Worm (Caenorhabditis elegans) whole organism, L1 larva: ENCODE results near the gene C03H5.9.

ENCODE experiments used
- C16A3.4 ChIP-seq: fragments of 150-350 bp; optimal IDR thresholded peaks from 2 replicates; lab custom pipeline; 2014; ENCODE audit warnings: missing biosample characterization, missing genetic modification characterization
- F16B12.6 ChIP-seq: fragments of 150-350 bp; optimal IDR thresholded peaks from 2 replicates; lab custom pipeline; 2014; ENCODE audit warnings: missing biosample characterization, missing genetic modification characterization
- aha-1 ChIP-seq: fragments of 150-350 bp; optimal IDR thresholded peaks from 2 replicates; lab custom pipeline; 2014; ENCODE audit warnings: missing biosample characterization, missing genetic modification characterization
- aly-2 ChIP-seq: fragments of 150-350 bp; optimal IDR thresholded peaks from 2 replicates; lab custom pipeline; 2014; ENCODE audit warnings: missing biosample characterization, missing genetic modification characterization
- blmp-1 ChIP-seq: fragments of 150-350 bp; optimal IDR thresholded peaks from 2 replicates; lab custom pipeline; 2014; ENCODE audit warnings: missing biosample characterization, missing genetic modification characterization
- ceh-63 ChIP-seq: fragments of 200-800 bp; sonication (Bioruptor generic); optimal IDR thresholded peaks from 2 replicates; lab custom pipeline; 2018; ENCODE audit warnings: mild to moderate bottlenecking, missing genetic modification characterization, missing compliant biosample characterization
- ceh-8 ChIP-seq: fragments of 200-800 bp; sonication (Bioruptor generic); optimal IDR thresholded peaks from 2 replicates; lab custom pipeline; 2018; ENCODE audit warnings: mild to moderate bottlenecking, missing genetic modification characterization, moderate library complexity, missing compliant biosample characterization
- ceh-82 ChIP-seq, 3 experiments: fragments of 150-350 bp in 1 of 3; sonication (generic microtip) in 2 of 3; optimal IDR thresholded peaks; 2 replicates each; lab custom pipeline; 2014 to 2017; ENCODE audit warnings: missing biosample characterization in 3 of 3, missing genetic modification characterization in 3 of 3
- ceh-90 ChIP-seq: sonication (generic microtip); optimal IDR thresholded peaks from 2 replicates; lab custom pipeline; 2016; ENCODE audit warnings: missing genetic modification characterization, missing compliant biosample characterization
- ces-1 ChIP-seq: fragments of 150-350 bp; optimal IDR thresholded peaks from 2 replicates; lab custom pipeline; 2014; ENCODE audit warnings: missing biosample characterization, missing genetic modification reagents, missing genetic modification characterization
- egl-27 ChIP-seq, 2 experiments: fragments of 150-350 bp in 1 of 2; sonication (generic microtip); optimal IDR thresholded peaks; 3 replicates each; lab custom pipeline; 2017 to 2018; ENCODE audit warnings: missing biosample characterization in 2 of 2, missing genetic modification characterization in 2 of 2, missing genetic modification reagents in 2 of 2
- elt-3 ChIP-seq, 6 experiments: fragments of 150-350 bp in 1 of 6; sonication (generic microtip); optimal IDR thresholded peaks; 2 replicates each; lab custom pipeline; 2017 to 2018; ENCODE audit warnings: missing biosample characterization in 6 of 6, missing genetic modification characterization in 6 of 6, inconsistent platforms in 1 of 6
- ets-5 ChIP-seq: fragments of 200-800 bp; sonication (Bioruptor generic); IDR thresholded peaks from 2 replicates; pipeline ENCODE4 v1.3.6; 2022; ENCODE audit warnings: missing genetic modification characterization, missing compliant biosample characterization
- fkh-10 ChIP-seq: sonication (generic microtip); optimal IDR thresholded peaks from 2 replicates; lab custom pipeline; 2017; ENCODE audit warnings: missing biosample characterization, missing genetic modification reagents, missing genetic modification characterization
- fkh-4 ChIP-seq: sonication (generic microtip); optimal IDR thresholded peaks from 2 replicates; lab custom pipeline; 2016; ENCODE audit warnings: missing compliant biosample characterization, missing genetic modification characterization, borderline replicate concordance
- fkh-8 ChIP-seq: sonication (generic microtip); optimal IDR thresholded peaks from 2 replicates; lab custom pipeline; 2016; ENCODE audit warnings: mild to moderate bottlenecking, missing genetic modification characterization, missing compliant biosample characterization
- hlh-17 ChIP-seq: fragments of 200-800 bp; sonication (Bioruptor generic); optimal IDR thresholded peaks from 2 replicates; lab custom pipeline; 2018; ENCODE audit warnings: missing genetic modification characterization, mild to moderate bottlenecking, missing compliant biosample characterization, moderate library complexity, borderline replicate concordance
- hlh-4 ChIP-seq: sonication (generic microtip); optimal IDR thresholded peaks from 2 replicates; lab custom pipeline; 2016; ENCODE audit warnings: mild to moderate bottlenecking, missing genetic modification characterization, missing compliant biosample characterization
- jun-1 ChIP-seq: fragments of 150-350 bp; optimal IDR thresholded peaks from 2 replicates; lab custom pipeline; 2014; ENCODE audit warnings: missing biosample characterization, missing genetic modification reagents, missing genetic modification characterization
- lin-13 ChIP-seq: fragments of 150-350 bp; optimal IDR thresholded peaks from 2 replicates; lab custom pipeline; 2014; ENCODE audit warnings: missing biosample characterization, missing genetic modification reagents, missing genetic modification characterization
- mdl-1 ChIP-seq, 2 experiments: fragments of 150-350 bp; optimal IDR thresholded peaks; 2 replicates each; lab custom pipeline; 2014 to 2017; ENCODE audit warnings: missing biosample characterization in 2 of 2, missing genetic modification characterization in 2 of 2, inconsistent platforms in 1 of 2
- nhr-12 ChIP-seq: sonication (generic microtip); optimal IDR thresholded peaks from 2 replicates; lab custom pipeline; 2017; ENCODE audit warnings: missing biosample characterization, missing genetic modification characterization
- nhr-28 ChIP-seq: fragments of 150-350 bp; optimal IDR thresholded peaks from 2 replicates; lab custom pipeline; 2014; ENCODE audit warnings: missing biosample characterization, missing genetic modification characterization
- nhr-71 ChIP-seq: sonication (generic microtip); optimal IDR thresholded peaks from 2 replicates; lab custom pipeline; 2016; ENCODE audit warnings: mild to moderate bottlenecking, missing genetic modification characterization, moderate library complexity, missing compliant biosample characterization
- nhr-76 ChIP-seq: sonication (generic microtip); optimal IDR thresholded peaks from 2 replicates; lab custom pipeline; 2017; ENCODE audit warnings: missing biosample characterization, missing genetic modification characterization
- nhr-85 ChIP-seq: sonication (generic microtip); peaks from one replicate; lab custom pipeline; 2016; ENCODE audit warnings: missing genetic modification characterization, inconsistent platforms, missing compliant biosample characterization
- rnt-1 ChIP-seq: sonication (generic microtip); optimal IDR thresholded peaks from 2 replicates; lab custom pipeline; 2016; ENCODE audit warnings: mild to moderate bottlenecking, missing genetic modification characterization, moderate library complexity, missing compliant biosample characterization
- snu-23 ChIP-seq: sonication (generic microtip); optimal IDR thresholded peaks from 2 replicates; lab custom pipeline; 2016; ENCODE audit warnings: missing genetic modification characterization, missing compliant biosample characterization
- sox-4 ChIP-seq: sonication (generic microtip); optimal IDR thresholded peaks from 2 replicates; lab custom pipeline; 2016; ENCODE audit warnings: missing genetic modification characterization, missing compliant biosample characterization
- swsn-7 ChIP-seq: sonication (generic microtip); optimal IDR thresholded peaks from 2 replicates; lab custom pipeline; 2016; ENCODE audit warnings: missing genetic modification characterization, missing compliant biosample characterization
- tbx-2 ChIP-seq: sonication (generic microtip); optimal IDR thresholded peaks from 2 replicates; lab custom pipeline; 2016; ENCODE audit warnings: missing genetic modification characterization, missing compliant biosample characterization
- tlp-1 ChIP-seq: fragments of 150-350 bp; optimal IDR thresholded peaks from 2 replicates; lab custom pipeline; 2014; ENCODE audit warnings: missing biosample characterization, missing genetic modification characterization
- unc-130 ChIP-seq: fragments of 150-350 bp; optimal IDR thresholded peaks from 2 replicates; lab custom pipeline; 2017; ENCODE audit warnings: missing biosample characterization, missing genetic modification characterization, inconsistent platforms
- unc-30 ChIP-seq: sonication (generic microtip); optimal IDR thresholded peaks from 2 replicates; lab custom pipeline; 2017; ENCODE audit warnings: missing biosample characterization, missing genetic modification characterization
- unc-62 ChIP-seq: fragments of 150-350 bp; optimal IDR thresholded peaks from 2 replicates; lab custom pipeline; 2014; ENCODE audit warnings: missing biosample characterization, missing genetic modification reagents, missing genetic modification characterization
- unc-98 ChIP-seq: fragments of 200-800 bp; sonication (Bioruptor generic); IDR thresholded peaks from 2 replicates; pipeline ENCODE4 v1.3.6; 2022; ENCODE audit warnings: missing genetic modification characterization, missing compliant biosample characterization
- xbp-1 ChIP-seq: sonication (generic microtip); optimal IDR thresholded peaks from 2 replicates; lab custom pipeline; 2016; ENCODE audit warnings: missing genetic modification characterization, missing compliant biosample characterization
- zip-4 ChIP-seq: fragments of 200-800 bp; sonication (Bioruptor generic); optimal IDR thresholded peaks from 2 replicates; lab custom pipeline; 2018; ENCODE audit warnings: mild to moderate bottlenecking, missing genetic modification characterization, moderate library complexity, missing compliant biosample characterization
- ztf-11 ChIP-seq, 2 experiments: sonication (generic microtip); optimal IDR thresholded peaks; 2 replicates each; lab custom pipeline; 2016 to 2017; ENCODE audit warnings: missing genetic modification characterization in 2 of 2, missing biosample characterization in 1 of 2, missing compliant biosample characterization in 1 of 2

C03H5.9 gene

ce11 chrII:370394-370793 lies 8.1 kb upstream of the C03H5.9 start:
- no peak for TF ChIP-seq nhr-12 (tag; lab: Kevin White, UChicago)
- TF ChIP-seq unc-98 (GFP tag; lab: Robert Waterston, UW), result no peak
- no peak for TF ChIP-seq fkh-4 (tag; lab: Kevin White, UChicago)
- no peak for TF ChIP-seq fkh-8 (tag; lab: Kevin White, UChicago)
- no peak for TF ChIP-seq swsn-7 (tag; lab: Kevin White, UChicago)
- no peak for TF ChIP-seq unc-62 (GFP tag; lab: Kevin White, UChicago)
- TF ChIP-seq, all 84 proteins: peak for 0

DNA sequence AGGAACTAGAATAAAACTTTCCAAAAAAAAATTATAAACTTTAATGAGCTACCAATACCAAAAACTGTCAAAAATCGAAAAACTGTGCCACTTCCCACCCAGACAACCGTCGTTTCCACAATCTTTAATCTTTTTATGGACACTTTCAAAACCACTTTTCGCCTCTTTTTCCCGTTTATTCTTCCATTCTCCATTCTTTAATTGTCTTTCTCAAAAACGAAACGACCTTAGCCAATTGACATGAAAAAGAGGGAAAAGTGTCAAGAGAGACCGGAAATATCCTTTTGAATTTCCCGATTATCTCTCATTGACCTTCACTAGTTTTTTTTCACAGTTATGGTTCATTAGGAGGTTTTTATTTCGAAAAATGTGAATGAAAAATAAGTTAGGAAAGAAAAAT lies 6.9 kb upstream of the C03H5.9 start:
- TF ChIP-seq blmp-1 (peak; percentile 78), ceh-82 (tag; optimal IDR thresholded peaks at IDR 0.05; lab: Kevin White, UChicago) (no peak), nhr-85 (tag; lab: Kevin White, UChicago) (peak; percentile 69), lin-13 (GFP tag; lab: Kevin White, UChicago) (no peak), unc-130 (tag; lab: Kevin White, UChicago) (no peak)

- TF ChIP-seq jun-1 (tag; lab: Kevin White, UChicago) (no peak), mdl-1 (tag; optimal IDR thresholded peaks at IDR 0.05; lab: Kevin White, UChicago) (no peak), xbp-1 (peak; percentile 67)
These were observed 6.2 kb upstream of the C03H5.9 start for ce11 chrII:372235-372634.

- TF ChIP-seq ceh-63 (GFP tag; lab: Kevin White, UChicago) (no peak), egl-27 (tag; optimal IDR thresholded peaks at IDR 0.05; lab: Kevin White, UChicago) (no peak), xbp-1 (no peak), F16B12.6 (no peak), fkh-10 (GFP tag; lab: Kevin White, UChicago) (no peak), ces-1 (GFP tag; lab: Kevin White, UChicago) (no peak), nhr-12 (tag; lab: Kevin White, UChicago) (no peak), ceh-90 (tag; lab: Kevin White, UChicago) (no peak), tbx-2 (tag; lab: Kevin White, UChicago) (no peak), nhr-71 (tag; lab: Kevin White, UChicago) (no peak), ceh-8 (GFP tag; lab: Kevin White, UChicago) (no peak), aha-1 (no peak)
These were observed 3.5 kb upstream of the C03H5.9 start, which contains the start of gene C03H5.4 for ce11 chrII:374950-375349. Gene C03H5.4 (plus strand): TSS chrII:375250.

DNA sequence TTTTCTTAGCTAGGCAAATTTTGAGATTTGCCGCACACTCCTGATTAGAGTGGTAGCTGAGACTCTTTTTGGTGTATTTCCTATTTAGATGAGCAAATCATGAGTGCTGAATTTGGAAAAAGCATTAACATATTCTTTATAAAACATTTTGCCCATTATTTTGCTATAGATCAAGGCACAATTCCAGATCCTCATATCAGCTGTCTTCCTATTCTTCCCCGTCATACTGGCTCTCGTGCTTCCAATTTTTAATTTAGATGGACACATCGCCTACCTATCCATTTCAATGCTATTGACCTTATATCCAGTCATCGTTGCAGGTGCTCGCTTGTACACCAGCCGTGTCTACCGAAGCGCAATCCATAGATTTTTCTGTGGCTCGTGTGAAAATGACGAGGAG lies 1.5 kb downstream of the C03H5.9 start, which contains the start of gene C03H5.7:
C03H5.7 (plus strand) TSS at position 301 of the 400 bp plus-strand sequence.
- TF ChIP-seq snu-23 (GFP tag; lab: Kevin White, UChicago) (no peak), elt-3 (tag; optimal IDR thresholded peaks at IDR 0.05; lab: Kevin White, UChicago) (no peak), ets-5 (GFP tag; lab: Robert Waterston, UW) (no peak), F16B12.6 (no peak), nhr-71 (tag; lab: Kevin White, UChicago) (no peak), zip-4 (GFP tag; lab: Kevin White, UChicago) (no peak), unc-62 (GFP tag; lab: Kevin White, UChicago) (no peak), tlp-1 (tag; lab: Kevin White, UChicago) (no peak), sox-4 (tag; lab: Kevin White, UChicago) (no peak), ztf-11 (tag; optimal IDR thresholded peaks at IDR 0.05; lab: Kevin White, UChicago) (no peak), aly-2 (tag; lab: Kevin White, UChicago) (no peak), nhr-28 (tag; lab: Kevin White, UChicago) (no peak), unc-30 (tag; lab: Kevin White, UChicago) (no peak), hlh-4 (tag; lab: Kevin White, UChicago) (no peak), rnt-1 (tag; lab: Kevin White, UChicago) (no peak), C16A3.4 (tag; lab: Kevin White, UChicago) (no peak), hlh-17 (GFP tag; lab: Kevin White, UChicago) (no peak), nhr-76 (tag; lab: Kevin White, UChicago) (no peak)
